Worm (Caenorhabditis elegans) whole organism, L4 larva: ENCODE results near the gene wrt-4.

Experiments used
- F37D6.2 ChIP-seq: sonication (generic microtip); optimal IDR thresholded peaks from 2 replicates; lab custom pipeline; 2016; ENCODE audit warnings: mild to moderate bottlenecking, missing genetic modification characterization, missing compliant biosample characterization
- Y48G9A.11 ChIP-seq: fragments of 200-800 bp; sonication (Bioruptor generic); IDR thresholded peaks from 2 replicates; pipeline ENCODE4 v1.3.6; 2022; ENCODE audit warnings: missing genetic modification reagents, missing genetic modification characterization, missing compliant biosample characterization
- Y75B8A.6 ChIP-seq: fragments of 200-800 bp; sonication (Bioruptor generic); IDR thresholded peaks from 2 replicates; pipeline ENCODE4 v1.3.6; 2022; ENCODE audit warnings: missing genetic modification reagents, missing genetic modification characterization, missing compliant biosample characterization
- aha-1 ChIP-seq: fragments of 150-350 bp; peaks from one replicate; lab custom pipeline; 2014; ENCODE audit warnings: missing biosample characterization, missing genetic modification characterization
- daf-16 ChIP-seq, 3 experiments: sonication (generic microtip); optimal IDR thresholded peaks; 2 replicates each; lab custom pipeline; 2016 to 2017; ENCODE audit warnings: missing genetic modification characterization in 3 of 3, missing genetic modification reagents in 3 of 3, mild to moderate bottlenecking in 2 of 3, missing compliant biosample characterization in 2 of 3, missing biosample characterization in 1 of 3, moderate library complexity in 1 of 3
- daf-8 ChIP-seq: fragments of 200-800 bp; sonication (Bioruptor generic); IDR thresholded peaks from 2 replicates; pipeline ENCODE4 v1.3.6; 2022; ENCODE audit warnings: missing genetic modification characterization, missing compliant biosample characterization
- dmd-6 ChIP-seq: fragments of 200-800 bp; sonication (Bioruptor generic); IDR thresholded peaks from 2 replicates; pipeline ENCODE4 v1.3.6; 2022; ENCODE audit warnings: missing genetic modification reagents, missing genetic modification characterization, missing compliant biosample characterization
- dve-1 ChIP-seq: sonication (generic microtip); optimal IDR thresholded peaks from 2 replicates; lab custom pipeline; 2017; ENCODE audit warnings: antibody characterized with exemption, mild to moderate bottlenecking, missing genetic modification characterization, missing compliant biosample characterization; ENCODE audit not compliant: insufficient read depth
- hlh-11 ChIP-seq: fragments of 200-800 bp; sonication (Bioruptor generic); optimal IDR thresholded peaks from 2 replicates; lab custom pipeline; 2018; ENCODE audit warnings: mild to moderate bottlenecking, missing genetic modification characterization, missing compliant biosample characterization
- hlh-30 ChIP-seq: sonication (generic microtip); optimal IDR thresholded peaks from 2 replicates; lab custom pipeline; 2017; ENCODE audit warnings: antibody characterized with exemption, mild to moderate bottlenecking, missing genetic modification characterization, missing compliant biosample characterization; ENCODE audit not compliant: insufficient read depth
- lin-1 ChIP-seq: fragments of 200-800 bp; sonication (Bioruptor generic); IDR thresholded peaks from 2 replicates; pipeline ENCODE4 v1.3.6; 2022; ENCODE audit warnings: missing genetic modification reagents, missing genetic modification characterization, missing compliant biosample characterization
- lsy-2 ChIP-seq, 2 experiments: fragments of 150-350 bp in 1 of 2; sonication (generic microtip) in 1 of 2; optimal IDR thresholded peaks; 2 replicates each; lab custom pipeline; 2014 to 2017; ENCODE audit warnings: missing biosample characterization in 2 of 2, missing genetic modification characterization in 2 of 2
- mdl-1 ChIP-seq, 2 experiments: fragments of 150-350 bp in 1 of 2; sonication (generic microtip) in 1 of 2; optimal IDR thresholded peaks; 2 replicates each; lab custom pipeline; 2014 to 2017; ENCODE audit warnings: missing biosample characterization in 2 of 2, missing genetic modification characterization in 2 of 2
- mep-1 ChIP-seq: fragments of 150-350 bp; sonication (generic microtip); optimal IDR thresholded peaks from 3 replicates; lab custom pipeline; 2014; ENCODE audit warnings: missing biosample characterization, missing genetic modification characterization
- nhr-10 ChIP-seq: fragments of 150-350 bp; optimal IDR thresholded peaks from 2 replicates; lab custom pipeline; 2014; ENCODE audit warnings: missing biosample characterization, missing genetic modification characterization
- nhr-102 ChIP-seq: sonication (generic microtip); optimal IDR thresholded peaks from 2 replicates; lab custom pipeline; 2016; ENCODE audit warnings: mild to moderate bottlenecking, missing genetic modification characterization, moderate library complexity, missing compliant biosample characterization
- nhr-11 ChIP-seq: fragments of 150-350 bp; optimal IDR thresholded peaks from 2 replicates; lab custom pipeline; 2014; ENCODE audit warnings: missing biosample characterization, missing genetic modification characterization
- nhr-237 ChIP-seq: sonication (generic microtip); optimal IDR thresholded peaks from 2 replicates; lab custom pipeline; 2017; ENCODE audit warnings: missing biosample characterization, missing genetic modification characterization
- nhr-28 ChIP-seq: fragments of 150-350 bp; optimal IDR thresholded peaks from 2 replicates; lab custom pipeline; 2014; ENCODE audit warnings: missing biosample characterization, missing genetic modification characterization
- nhr-48 ChIP-seq: sonication (generic microtip); optimal IDR thresholded peaks from 2 replicates; lab custom pipeline; 2016; ENCODE audit warnings: mild to moderate bottlenecking, missing genetic modification characterization, missing compliant biosample characterization
- nhr-6 ChIP-seq: fragments of 150-350 bp; optimal IDR thresholded peaks from 2 replicates; lab custom pipeline; 2014; ENCODE audit warnings: missing biosample characterization, missing genetic modification characterization
- nhr-76 ChIP-seq: fragments of 150-350 bp; optimal IDR thresholded peaks from 2 replicates; lab custom pipeline; 2014; ENCODE audit warnings: missing biosample characterization, missing genetic modification characterization
- nhr-77 ChIP-seq: fragments of 150-350 bp; optimal IDR thresholded peaks from 2 replicates; lab custom pipeline; 2014; ENCODE audit warnings: missing biosample characterization, missing genetic modification characterization
- rbr-2 ChIP-seq: sonication (generic microtip); optimal IDR thresholded peaks from 2 replicates; lab custom pipeline; 2016; ENCODE audit warnings: missing genotype, missing genetic modification characterization, missing compliant biosample characterization
- set-16 ChIP-seq: fragments of 200-800 bp; sonication (Bioruptor generic); IDR thresholded peaks from 2 replicates; pipeline ENCODE4 v1.3.6; 2022; ENCODE audit warnings: missing genetic modification reagents, missing genetic modification characterization, missing compliant biosample characterization
- skn-1 ChIP-seq: fragments of 150-350 bp; optimal IDR thresholded peaks from 2 replicates; lab custom pipeline; 2014; ENCODE audit warnings: missing biosample characterization, missing genetic modification characterization
- tag-97 ChIP-seq: fragments of 200-800 bp; sonication (Bioruptor generic); IDR thresholded peaks from 2 replicates; pipeline ENCODE4 v1.3.6; 2022; ENCODE audit warnings: missing genetic modification characterization, missing compliant biosample characterization
- tra-1 ChIP-seq: fragments of 200-800 bp; sonication (Bioruptor generic); IDR thresholded peaks from 2 replicates; pipeline ENCODE4 v1.3.6; 2022; ENCODE audit warnings: missing genetic modification reagents, missing genetic modification characterization, missing compliant biosample characterization
- unc-62 ChIP-seq, 3 experiments: fragments of 150-350 bp in 1 of 3; sonication (generic microtip); optimal IDR thresholded peaks in 2 of 3; peaks in 1 of 3; 1 replicate in 1 of 3; 2 replicates in 2 of 3; lab custom pipeline; 2014 to 2017; ENCODE audit warnings: missing biosample characterization in 3 of 3, missing genetic modification characterization in 3 of 3, missing genetic modification reagents in 3 of 3, missing genotype in 1 of 3

Gene wrt-4

ce11 chrX:15706108-15706676 is 50.9 kb downstream of the wrt-4 start (continued):
- no peak for TF ChIP-seq tag-97

- TF ChIP-seq daf-8 (no peak), lsy-2 (tag; optimal IDR thresholded peaks at IDR 0.05; lab: Kevin White, UChicago) (peak in 1 of 2 experiments; percentile 22), nhr-11 (peak; percentile 0), nhr-237 (tag; lab: Kevin White, UChicago) (no peak), dmd-6 (peak; percentile 67), mep-1 (tag; lab: Kevin White, UChicago) (peak; percentile 34), nhr-6 (tag; lab: Kevin White, UChicago) (no peak), nhr-10 (tag; lab: Kevin White, UChicago) (no peak), set-16 (GFP tag; lab: Robert Waterston, UW) (no peak), nhr-76 (tag; lab: Kevin White, UChicago) (no peak), skn-1 (no peak), hlh-30 (tag; lab: Kevin White, UChicago) (peak; percentile 84), dve-1 (peak; percentile 70), nhr-48 (peak; percentile 97), rbr-2 (tag; lab: Kevin White, UChicago) (no peak), nhr-102 (tag; lab: Kevin White, UChicago) (peak; percentile 50), aha-1 (tag; lab: Kevin White, UChicago) (peak; percentile 85), unc-62 (GFP tag; optimal IDR thresholded peaks at IDR 0.05 in 1 of 2; lab: Kevin White, UChicago) (peak in 1 of 2 experiments; percentile 60), unc-62 (tag; optimal IDR thresholded peaks at IDR 0.05; lab: Kevin White, UChicago) (no peak), hlh-11 (tag; lab: Kevin White, UChicago) (peak; percentile 66), tra-1 (GFP tag; lab: Robert Waterston, UW) (0 out of 2 replicates have a peak, but pooled peaks have one; percentile 14), nhr-28 (tag; lab: Kevin White, UChicago) (peak; percentile 53), Y75B8A.6 (no peak), daf-16 (GFP tag; optimal IDR thresholded peaks at IDR 0.05; lab: Kevin White, UChicago) (peak in 1 of 2 experiments; percentile 8), daf-16 (tag; optimal IDR thresholded peaks at IDR 0.05; lab: Kevin White, UChicago) (peak; percentile 84), mdl-1 (tag; optimal IDR thresholded peaks at IDR 0.05; lab: Kevin White, UChicago) (peak in 1 of 2 experiments; percentile 69), Y48G9A.11 (GFP tag; lab: Robert Waterston, UW) (no peak), F37D6.2 (tag; lab: Kevin White, UChicago) (no peak), lin-1 (peak; percentile 30; the same call in 1 of the 2 replicates), nhr-77 (tag; lab: Kevin White, UChicago) (peak; percentile 49)
Observed at ce11 chrX:15704579-15705110, 52.4 kb downstream of the wrt-4 start.
